Fruit fly (Drosophila melanogaster) whole organism, prepupa: ENCODE measurements around the gene CtBP.

Experiments used
- CG11762 ChIP-seq: fragments of 200-800 bp; sonication (Bioruptor generic); optimal IDR thresholded peaks from 3 replicates; lab custom pipeline; 2016; ENCODE audit warnings: missing biosample characterization, missing genetic modification characterization; ENCODE audit not compliant: insufficient read depth
- CG11902 ChIP-seq: fragments of 200-800 bp; sonication (Bioruptor generic); optimal IDR thresholded peaks from 3 replicates; lab custom pipeline; 2016; ENCODE audit warnings: missing biosample characterization, missing genetic modification characterization
- CG16779 ChIP-seq: fragments of 200-800 bp; sonication (Bioruptor generic); optimal IDR thresholded peaks from 3 replicates; lab custom pipeline; 2017; ENCODE audit warnings: missing biosample characterization, mild to moderate bottlenecking, missing genetic modification characterization
- CG34406 ChIP-seq: fragments of 200-800 bp; sonication (Bioruptor generic); optimal IDR thresholded peaks from 3 replicates; lab custom pipeline; 2016; ENCODE audit warnings: missing biosample characterization, missing genetic modification characterization
- CG4318 ChIP-seq: fragments of 200-800 bp; sonication (Bioruptor generic); optimal IDR thresholded peaks from 3 replicates; lab custom pipeline; 2017; ENCODE audit warnings: missing biosample characterization, mild to moderate bottlenecking, missing genetic modification characterization
- CG6163 ChIP-seq: fragments of 200-800 bp; sonication (Bioruptor generic); IDR thresholded peaks from 3 replicates; pipeline ENCODE4 v1.3.6; 2022; ENCODE audit warnings: missing biosample characterization, missing genetic modification characterization
- Ets96B ChIP-seq: fragments of 200-800 bp; optimal IDR thresholded peaks from 2 replicates; lab custom pipeline; 2019; ENCODE audit warnings: missing biosample characterization, mild to moderate bottlenecking, missing genetic modification characterization, moderate library complexity
- Hr39 ChIP-seq: fragments of 200-800 bp; sonication (Bioruptor generic); optimal IDR thresholded peaks from 2 replicates; lab custom pipeline; 2016; ENCODE audit warnings: missing biosample characterization, missing genetic modification characterization
- Lpt ChIP-seq: fragments of 200-800 bp; sonication (Bioruptor generic); optimal IDR thresholded peaks from 3 replicates; lab custom pipeline; 2016; ENCODE audit warnings: missing biosample characterization, missing genetic modification characterization
- dac ChIP-seq: fragments of 200-800 bp; sonication (Bioruptor generic); optimal IDR thresholded peaks from 2 replicates; lab custom pipeline; 2017; ENCODE audit warnings: missing biosample characterization, mild to moderate bottlenecking, missing genetic modification characterization
- fd59A ChIP-seq: fragments of 200-800 bp; sonication (Bioruptor generic); optimal IDR thresholded peaks from 2 replicates; lab custom pipeline; 2017; ENCODE audit warnings: missing biosample characterization, mild to moderate bottlenecking, missing genetic modification characterization, missing genetic modification reagents
- fkh ChIP-seq: fragments of 200-800 bp; sonication (Bioruptor generic); optimal IDR thresholded peaks from 3 replicates; lab custom pipeline; 2017; ENCODE audit warnings: missing biosample characterization, mild to moderate bottlenecking, missing genetic modification characterization, moderate library complexity
- pdm3 ChIP-seq: fragments of 200-800 bp; sonication (Bioruptor generic); optimal IDR thresholded peaks from 3 replicates; lab custom pipeline; 2016; ENCODE audit warnings: missing biosample characterization, missing genetic modification characterization
- spab ChIP-seq: fragments of 200-800 bp; sonication (Bioruptor generic); optimal IDR thresholded peaks from 2 replicates; lab custom pipeline; 2017; ENCODE audit warnings: missing biosample characterization, mild to moderate bottlenecking, missing genetic modification characterization, missing genetic modification reagents

CtBP gene

dm6 chr3R:13075728-13076127 lies 64.3 kb downstream of the CtBP start:
- TF ChIP-seq CG11762 (GFP tag; lab: Kevin White, UChicago) (no peak), Hr39 (GFP tag; lab: Kevin White, UChicago) (no peak), CG34406 (no peak), pdm3 (GFP tag; lab: Kevin White, UChicago) (no peak), dac (GFP tag; lab: Kevin White, UChicago) (no peak), CG6163 (no peak), CG11902 (GFP tag; lab: Kevin White, UChicago) (no peak), Lpt (no peak), fd59A (GFP tag; lab: Kevin White, UChicago) (no peak), fkh (GFP tag; lab: Kevin White, UChicago) (no peak), CG16779 (no peak), Ets96B (tag; lab: Kevin White, UChicago) (no peak), spab (GFP tag; lab: Kevin White, UChicago) (no peak), CG4318 (GFP tag; lab: Kevin White, UChicago) (no peak)
